Fruit fly (Drosophila melanogaster) Kc167 (cell line): ENCODE results near the gene ple.

ENCODE experiments used
- Myc ChIP-seq: fragments of >200 bp; optimal IDR thresholded peaks from 2 replicates; lab custom pipeline; 2017; ENCODE audit warnings: missing external identifiers
- Sin3A ChIP-seq: fragments of >200 bp; optimal IDR thresholded peaks from 2 replicates; lab custom pipeline; 2018; ENCODE audit warnings: missing external identifiers
- h ChIP-seq: fragments of >200 bp; optimal IDR thresholded peaks from 3 replicates; lab custom pipeline; 2018; ENCODE audit warnings: missing external identifiers

dm6 chr3L:6750835-6751234, 31.5 kb upstream of the ple start:
- TF ChIP-seq h (lab: Kevin White, UChicago) = no peak
- TF ChIP-seq Sin3A (lab: Kevin White, UChicago) = no peak
- no peak for TF ChIP-seq Myc (lab: Kevin White, UChicago)
